Fruit fly (Drosophila melanogaster): ENCODE data around the gene Gr93c.

Gr93c gene

DNA sequence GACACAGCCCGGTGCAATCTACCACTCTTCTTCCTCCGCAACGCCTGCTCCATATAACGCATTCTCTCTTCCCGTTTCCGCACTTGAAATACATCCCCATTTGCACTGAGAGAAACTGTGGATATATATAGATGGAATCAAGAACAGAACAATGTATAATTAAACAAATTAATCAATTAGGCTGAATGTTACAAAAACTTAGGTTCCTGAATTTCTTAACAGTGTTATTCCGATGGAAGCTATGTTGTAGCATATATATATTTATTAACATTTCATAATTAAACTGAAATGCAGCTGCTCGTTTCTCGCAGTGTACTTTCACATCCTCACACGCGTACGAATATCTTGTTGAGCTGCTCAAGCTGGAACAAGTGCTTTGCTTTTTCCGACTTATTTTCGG is 14.4 kb upstream of the Gr93c start (continued):
- peak in 1 of 3 experiments; percentile 46 for TF ChIP-seq Stat92E (GFP tag; optimal IDR thresholded peaks at IDR 0.05)
- TF ChIP-seq prd (optimal IDR thresholded peaks at IDR 0.05), result no peak
- TF ChIP-seq prd (GFP tag; IDR thresholded peaks at IDR 0.05), result peak; percentile 68
- TF ChIP-seq Opbp (GFP tag; IDR thresholded peaks at IDR 0.05; ENCODE audit: partially characterized antibody), result no peak
- no peak for TF ChIP-seq CG3726 (GFP tag; IDR thresholded peaks at IDR 0.05)
- TF ChIP-seq CG17829 (tag; optimal IDR thresholded peaks at IDR 0.05), result peak; percentile 79
- no peak for TF ChIP-seq BtbVII (GFP tag; optimal IDR thresholded peaks at IDR 0.05)
- TF ChIP-seq chif (GFP tag; optimal IDR thresholded peaks at IDR 0.05), result peak; percentile 22 to 66
- TF ChIP-seq CG14965 (GFP tag; optimal IDR thresholded peaks at IDR 0.05; ENCODE audit: borderline replicate concordance), result no peak
- no peak for TF ChIP-seq Dll (GFP tag; IDR thresholded peaks at IDR 0.05; ENCODE audit: partially characterized antibody)
- TF ChIP-seq CG6683 (GFP tag; optimal IDR thresholded peaks at IDR 0.05), result no peak
- TF ChIP-seq Nf-YB (GFP tag; optimal IDR thresholded peaks at IDR 0.05), result peak; percentile 12
- TF ChIP-seq Hr78 (GFP tag; optimal IDR thresholded peaks at IDR 0.05), result peak in 1 of 2 experiments; percentile 13
- peak; percentile 44; the same call in 1 of the 2 replicates for TF ChIP-seq vvl (GFP tag; IDR thresholded peaks at IDR 0.05)
- TF ChIP-seq Dp (GFP tag; optimal IDR thresholded peaks at IDR 0.05), result no peak
- TF ChIP-seq row (GFP tag; IDR thresholded peaks at IDR 0.05), result peak; percentile 64
- TF ChIP-seq CG7963 (GFP tag; IDR thresholded peaks at IDR 0.05; ENCODE audit: partially characterized antibody), result no peak
- peak; percentile 34 for TF ChIP-seq CG15073 (GFP tag; optimal IDR thresholded peaks at IDR 0.05)
- TF ChIP-seq nerfin-2 (GFP tag; IDR thresholded peaks at IDR 0.05; ENCODE audit: partially characterized antibody), result no peak
- peak; percentile 28 for TF ChIP-seq crc (GFP tag; optimal IDR thresholded peaks at IDR 0.05)
- no peak for TF ChIP-seq CTCF (GFP tag; optimal IDR thresholded peaks at IDR 0.05)
- TF ChIP-seq CG17186 (GFP tag; optimal IDR thresholded peaks at IDR 0.05), result no peak
- TF ChIP-seq croc (GFP tag; conservative IDR thresholded peaks at IDR 0.05), result peak; percentile 45; the same call in 2 of the 3 replicates
- peak; percentile 44 for TF ChIP-seq CG17359 (tag; optimal IDR thresholded peaks at IDR 0.05)
- no peak for TF ChIP-seq Atf6 (GFP tag; IDR thresholded peaks at IDR 0.05)
- TF ChIP-seq Trl (optimal IDR thresholded peaks at IDR 0.05), result no peak
- no peak for TF ChIP-seq Trl (GFP tag; optimal IDR thresholded peaks at IDR 0.05)
- TF ChIP-seq danr (GFP tag; IDR thresholded peaks at IDR 0.05), result no peak
- no peak for TF ChIP-seq h (optimal IDR thresholded peaks at IDR 0.05)
- no peak for TF ChIP-seq gfzf (GFP tag; optimal IDR thresholded peaks at IDR 0.05)
- no peak for TF ChIP-seq pho (GFP tag; optimal IDR thresholded peaks at IDR 0.05)
- no peak for TF ChIP-seq CG7372 (GFP tag; IDR thresholded peaks at IDR 0.05)
- no peak for TF ChIP-seq TFAM (GFP tag; optimal IDR thresholded peaks at IDR 0.05)
- TF ChIP-seq CG10267 (tag; optimal IDR thresholded peaks at IDR 0.05), result peak; percentile 47
- TF ChIP-seq CG43689 (GFP tag; IDR thresholded peaks at IDR 0.05), result no peak
- TF ChIP-seq CG9797 (GFP tag; optimal IDR thresholded peaks at IDR 0.05), result no peak
- TF ChIP-seq CG7745 (tag; optimal IDR thresholded peaks at IDR 0.05), result no peak
- TF ChIP-seq CG31441 (GFP tag; IDR thresholded peaks at IDR 0.05), result peak; percentile 63
- peak; percentile 38 for TF ChIP-seq CG18619 (GFP tag; optimal IDR thresholded peaks at IDR 0.05)
- TF ChIP-seq gcm2 (GFP tag; optimal IDR thresholded peaks at IDR 0.05), result no peak
- TF ChIP-seq stwl (tag; optimal IDR thresholded peaks at IDR 0.05), result peak; percentile 14
- TF ChIP-seq Dref (GFP tag; IDR thresholded peaks at IDR 0.05), result no peak
- no peak for TF ChIP-seq pita (GFP tag; optimal IDR thresholded peaks at IDR 0.05)
- TF ChIP-seq Camta (GFP tag; optimal IDR thresholded peaks at IDR 0.05), result peak; percentile 51
- TF ChIP-seq scrt (GFP tag; optimal IDR thresholded peaks at IDR 0.05), result no peak
- no peak for TF ChIP-seq bbx (GFP tag; IDR thresholded peaks at IDR 0.05; ENCODE audit: partially characterized antibody)
- peak; percentile 9 for TF ChIP-seq CG11723 (GFP tag; optimal IDR thresholded peaks at IDR 0.05)
- no peak for TF ChIP-seq Dip3 (GFP tag; optimal IDR thresholded peaks at IDR 0.05)
- TF ChIP-seq CG11696 (GFP tag; IDR thresholded peaks at IDR 0.05), result 0 out of 2 replicates have a peak, but pooled peaks have one; percentile 32
- TF ChIP-seq org-1 (GFP tag; optimal IDR thresholded peaks at IDR 0.05), result peak; percentile 2
- peak; percentile 33 for TF ChIP-seq onecut (GFP tag; IDR thresholded peaks at IDR 0.05)
- peak; percentile 8 for TF ChIP-seq CG17802 (tag; optimal IDR thresholded peaks at IDR 0.05)

Data from whole organism, embryonic.